Worm (Caenorhabditis elegans) whole organism, late embryonic: Measurements from ENCODE around the gene alg-3.

Experiments
- ceh-24 ChIP-seq: sonication (generic microtip); optimal IDR thresholded peaks from 2 replicates; lab custom pipeline; 2016; ENCODE audit warnings: mild to moderate bottlenecking, missing genetic modification characterization, missing compliant biosample characterization
- ceh-31 ChIP-seq: sonication (generic microtip); optimal IDR thresholded peaks from 2 replicates; lab custom pipeline; 2016; ENCODE audit warnings: missing genetic modification characterization, missing compliant biosample characterization
- che-1 ChIP-seq: sonication (generic microtip); optimal IDR thresholded peaks from 2 replicates; lab custom pipeline; 2016; ENCODE audit warnings: mild to moderate bottlenecking, missing genetic modification characterization, missing compliant biosample characterization
- hlh-8 ChIP-seq: sonication (generic microtip); optimal IDR thresholded peaks from 2 replicates; lab custom pipeline; 2016; ENCODE audit warnings: missing genotype, missing genetic modification characterization, missing compliant biosample characterization
- madf-2 ChIP-seq: sonication (generic microtip); optimal IDR thresholded peaks from 2 replicates; lab custom pipeline; 2017; ENCODE audit warnings: missing genetic modification characterization, missing compliant biosample characterization
- pqm-1 ChIP-seq: sonication (generic microtip); optimal IDR thresholded peaks from 2 replicates; lab custom pipeline; 2016; ENCODE audit warnings: missing genetic modification characterization, missing compliant biosample characterization
- unc-3 ChIP-seq, 2 experiments: fragments of 200-800 bp in 1 of 2; sonication (Bioruptor generic) in 1 of 2; sonication (generic microtip) in 1 of 2; conservative IDR thresholded peaks in 1 of 2; optimal IDR thresholded peaks in 1 of 2; 2 replicates each; pipeline versions ENCODE4 v1.3.6 to Lab custom; 2016 to 2022; ENCODE audit warnings: missing compliant biosample characterization in 2 of 2, missing genetic modification characterization in 2 of 2, missing genetic modification reagents in 1 of 2

alg-3 gene

ce11 chrIV:11755907-11756306 lies 51.9 kb downstream of the alg-3 start, which contains the start of gene T12A7.9:
TSS of gene T12A7.9 (minus strand) at chrIV:11756007.
- TF ChIP-seq hlh-8 (tag; lab: Kevin White, UChicago) (no peak), pqm-1 (tag; lab: Kevin White, UChicago) (no peak), che-1 (tag; lab: Kevin White, UChicago) (no peak), ceh-24 (no peak), madf-2 (no peak), ceh-31 (no peak), unc-3 (GFP tag; conservative IDR thresholded peaks at IDR 0.05; lab: Robert Waterston, UW) (no peak), unc-3 (tag; optimal IDR thresholded peaks at IDR 0.05; lab: Kevin White, UChicago) (no peak)
